Fruit fly (Drosophila melanogaster) whole organism, embryonic: Measurements from ENCODE around the gene Eig71Eg.

Experiments used
- Ada2b ChIP-seq: fragments of 200-800 bp; sonication (Bioruptor generic); IDR thresholded peaks from 2 replicates; pipeline ENCODE4 v1.3.6; 2022; ENCODE audit warnings: missing biosample characterization, missing genetic modification characterization
- Bdp1 ChIP-seq: fragments of 200-800 bp; sonication (Bioruptor generic); optimal IDR thresholded peaks from 3 replicates; lab custom pipeline; 2016; ENCODE audit warnings: missing biosample characterization, missing genetic modification characterization
- CG10431 ChIP-seq: fragments of 200-800 bp; sonication (Bioruptor generic); optimal IDR thresholded peaks from 3 replicates; lab custom pipeline; 2018; ENCODE audit warnings: missing biosample characterization, mild to moderate bottlenecking, missing genetic modification characterization
- CG10654 ChIP-seq: fragments of 200-800 bp; sonication (Bioruptor generic); optimal IDR thresholded peaks from 2 replicates; lab custom pipeline; 2016; ENCODE audit warnings: missing biosample characterization, missing genetic modification characterization
- CG12391 ChIP-seq: fragments of 200-800 bp; sonication (Bioruptor generic); optimal IDR thresholded peaks from 3 replicates; lab custom pipeline; 2018; ENCODE audit warnings: missing biosample characterization, mild to moderate bottlenecking, missing genetic modification characterization, moderate library complexity
- CG12659 ChIP-seq: fragments of 200-800 bp; sonication (Bioruptor generic); optimal IDR thresholded peaks from 3 replicates; lab custom pipeline; 2017; ENCODE audit warnings: mild to moderate bottlenecking, missing biosample characterization, missing genetic modification reagents, missing genetic modification characterization
- CG14014 ChIP-seq: fragments of 200-800 bp; sonication (Bioruptor generic); IDR thresholded peaks from 2 replicates; pipeline ENCODE4 v1.3.6; 2022; ENCODE audit warnings: missing biosample characterization, missing genetic modification characterization
- CG15479 ChIP-seq: fragments of 200-800 bp; sonication (Bioruptor generic); optimal IDR thresholded peaks from 3 replicates; lab custom pipeline; 2019; ENCODE audit warnings: missing biosample characterization, mild to moderate bottlenecking, missing genetic modification characterization, moderate library complexity
- CG1603 ChIP-seq: fragments of 200-800 bp; sonication (Bioruptor generic); optimal IDR thresholded peaks from 2 replicates; lab custom pipeline; 2019; ENCODE audit warnings: missing biosample characterization, mild to moderate bottlenecking, missing genetic modification characterization, moderate library complexity
- CG2120 ChIP-seq: fragments of 200-800 bp; sonication (Bioruptor generic); optimal IDR thresholded peaks from 3 replicates; lab custom pipeline; 2016; ENCODE audit warnings: missing biosample characterization, missing genetic modification characterization
- CG2199 ChIP-seq: fragments of 200-800 bp; sonication (Bioruptor generic); IDR thresholded peaks from 3 replicates; pipeline ENCODE4 v1.3.6; 2022; ENCODE audit warnings: missing biosample characterization, missing genetic modification characterization
- CG2678 ChIP-seq: fragments of 200-800 bp; sonication (Bioruptor generic); optimal IDR thresholded peaks from 3 replicates; lab custom pipeline; 2019; ENCODE audit warnings: missing biosample characterization, mild to moderate bottlenecking, missing genetic modification characterization, moderate library complexity
- CG32767 ChIP-seq: fragments of 200-800 bp; sonication (Bioruptor generic); IDR thresholded peaks from 2 replicates; pipeline ENCODE4 v1.3.6; 2022; ENCODE audit warnings: missing biosample characterization, missing genetic modification characterization
- CG34224 ChIP-seq: fragments of 200-800 bp; sonication (Bioruptor generic); IDR thresholded peaks from 3 replicates; pipeline ENCODE4 v1.3.6; 2022; ENCODE audit warnings: missing biosample characterization, missing genetic modification characterization; ENCODE audit not compliant: partially characterized antibody
- CG3726 ChIP-seq: fragments of 200-800 bp; sonication (Bioruptor generic); IDR thresholded peaks from 3 replicates; pipeline ENCODE4, ENCODE4 v1.3.6; 2022; ENCODE audit warnings: missing biosample characterization, missing genetic modification characterization
- CG4424 ChIP-seq: fragments of 200-800 bp; sonication (Bioruptor generic); optimal IDR thresholded peaks from 3 replicates; lab custom pipeline; 2016; ENCODE audit warnings: missing biosample characterization, missing genetic modification characterization
- CG6254 ChIP-seq: fragments of 200-800 bp; sonication (Bioruptor generic); optimal IDR thresholded peaks from 3 replicates; lab custom pipeline; 2017; ENCODE audit warnings: mild to moderate bottlenecking, missing biosample characterization, missing genetic modification reagents, missing genetic modification characterization
- Camta ChIP-seq: fragments of 200-800 bp; sonication (Bioruptor generic); optimal IDR thresholded peaks from 2 replicates; lab custom pipeline; 2016; ENCODE audit warnings: missing biosample characterization, missing genetic modification characterization
- CoRest ChIP-seq: fragments of 200-800 bp; sonication (Bioruptor generic); optimal IDR thresholded peaks from 3 replicates; lab custom pipeline; 2018; ENCODE audit warnings: missing biosample characterization, mild to moderate bottlenecking, missing genetic modification characterization, moderate library complexity
- Dref ChIP-seq: fragments of 200-800 bp; sonication (Bioruptor generic); IDR thresholded peaks from 2 replicates; pipeline ENCODE4 v1.3.6; 2022; ENCODE audit warnings: missing biosample characterization, missing genetic modification characterization
- E2f1 ChIP-seq: fragments of 200-800 bp; sonication (Bioruptor generic); IDR thresholded peaks from 2 replicates; pipeline ENCODE4 v1.3.6; 2022; ENCODE audit warnings: missing biosample characterization, missing genetic modification characterization
- Elba2 ChIP-seq: fragments of 200-800 bp; sonication (Bioruptor generic); optimal IDR thresholded peaks from 3 replicates; lab custom pipeline; 2016; ENCODE audit warnings: missing biosample characterization, missing genetic modification characterization
- HLH4C ChIP-seq: fragments of 200-800 bp; sonication (Bioruptor generic); IDR thresholded peaks from 3 replicates; pipeline ENCODE4 v1.3.6; 2022; ENCODE audit warnings: missing biosample characterization, missing genetic modification characterization; ENCODE audit not compliant: partially characterized antibody
- Hand ChIP-seq: fragments of 200-800 bp; sonication (Bioruptor generic); optimal IDR thresholded peaks from 2 replicates; lab custom pipeline; 2017; ENCODE audit warnings: mild to moderate bottlenecking, missing biosample characterization, missing genetic modification reagents, missing genetic modification characterization
- HmgD ChIP-seq: fragments of 200-800 bp; sonication (Bioruptor generic); optimal IDR thresholded peaks from 3 replicates; lab custom pipeline; 2016; ENCODE audit warnings: missing biosample characterization, missing genetic modification characterization
- Jarid2 ChIP-seq: fragments of 200-800 bp; sonication (Bioruptor generic); optimal IDR thresholded peaks from 3 replicates; lab custom pipeline; 2017; ENCODE audit warnings: mild to moderate bottlenecking, missing biosample characterization, missing genetic modification reagents, missing genetic modification characterization
- Med ChIP-seq: fragments of 200-800 bp; sonication (Bioruptor generic); peaks from one replicate; lab custom pipeline; 2016; ENCODE audit warnings: missing biosample characterization, missing genetic modification characterization, mild to moderate bottlenecking, inconsistent platforms, moderate library complexity
- Neu2 ChIP-seq: fragments of 200-800 bp; sonication (Bioruptor generic); optimal IDR thresholded peaks from 3 replicates; lab custom pipeline; 2016; ENCODE audit warnings: missing biosample characterization, missing genetic modification characterization, borderline replicate concordance
- Pdp1 ChIP-seq, 2 experiments: fragments of 200-800 bp; sonication (Bioruptor generic); optimal IDR thresholded peaks; 3 replicates each; lab custom pipeline; 2016; ENCODE audit warnings: missing biosample characterization in 2 of 2, missing genetic modification characterization in 2 of 2, mild to moderate bottlenecking in 1 of 2, moderate library complexity in 1 of 2
- Xrp1 ChIP-seq: fragments of 200-800 bp; sonication (Bioruptor generic); IDR thresholded peaks from 2 replicates; pipeline ENCODE4 v1.3.6; 2022; ENCODE audit warnings: missing biosample characterization, missing genetic modification characterization
- amos ChIP-seq: fragments of 200-800 bp; sonication (Bioruptor generic); IDR thresholded peaks from 2 replicates; pipeline ENCODE4 v1.3.6; 2022; ENCODE audit warnings: missing biosample characterization, missing genetic modification characterization; ENCODE audit not compliant: partially characterized antibody
- ara ChIP-seq: fragments of 200-800 bp; sonication (Bioruptor generic); IDR thresholded peaks from 2 replicates; pipeline ENCODE4 v1.3.6; 2022; ENCODE audit warnings: missing biosample characterization, missing genetic modification characterization
- ase ChIP-seq: fragments of 200-800 bp; sonication (Bioruptor generic); IDR thresholded peaks from 3 replicates; pipeline ENCODE4 v1.3.6; 2022; ENCODE audit warnings: missing biosample characterization, missing genetic modification characterization
- fd64A ChIP-seq: fragments of 200-800 bp; sonication (Bioruptor generic); optimal IDR thresholded peaks from 3 replicates; lab custom pipeline; 2018; ENCODE audit warnings: missing biosample characterization, mild to moderate bottlenecking, missing genetic modification characterization
- gt ChIP-seq: fragments of 200-800 bp; sonication (Bioruptor generic); IDR thresholded peaks from 2 replicates; pipeline ENCODE4 v1.3.6; 2022; ENCODE audit warnings: missing biosample characterization, missing genetic modification characterization
- ind ChIP-seq: fragments of 200-800 bp; sonication (Bioruptor generic); optimal IDR thresholded peaks from 3 replicates; lab custom pipeline; 2016; ENCODE audit warnings: missing biosample characterization, missing genetic modification characterization
- lmd ChIP-seq: fragments of 200-800 bp; sonication (Bioruptor generic); IDR thresholded peaks from 2 replicates; pipeline ENCODE4 v1.3.6; 2022; ENCODE audit warnings: missing biosample characterization, missing genetic modification characterization
- lola ChIP-seq, 3 experiments: fragments of >200 bp in 2 of 3; fragments of 200-800 bp in 1 of 3; sonication (Bioruptor generic) in 1 of 3; optimal IDR thresholded peaks; 2 replicates each; lab custom pipeline; 2017 to 2019; ENCODE audit warnings: missing biosample characterization in 3 of 3, missing genetic modification characterization in 3 of 3, mild to moderate bottlenecking in 1 of 3, moderate library complexity in 1 of 3
- pfk ChIP-seq: fragments of 200-800 bp; sonication (Bioruptor generic); optimal IDR thresholded peaks from 2 replicates; lab custom pipeline; 2018; ENCODE audit warnings: missing biosample characterization, mild to moderate bottlenecking, missing genetic modification characterization, moderate library complexity
- pzg ChIP-seq: fragments of 200-800 bp; sonication (Bioruptor generic); optimal IDR thresholded peaks from 3 replicates; lab custom pipeline; 2018; ENCODE audit warnings: missing biosample characterization, mild to moderate bottlenecking, missing genetic modification characterization, moderate library complexity
- sc ChIP-seq, 3 experiments: fragments of >200 bp in 2 of 3; fragments of 200-800 bp in 1 of 3; sonication (Bioruptor generic) in 1 of 3; optimal IDR thresholded peaks; 2 replicates in 2 of 3; 3 replicates in 1 of 3; lab custom pipeline; 2017; ENCODE audit warnings: mild to moderate bottlenecking in 1 of 3, missing biosample characterization in 1 of 3, missing genetic modification characterization in 1 of 3, missing genetic modification reagents in 1 of 3
- sd ChIP-seq: fragments of 200-800 bp; sonication (Bioruptor generic); optimal IDR thresholded peaks from 3 replicates; lab custom pipeline; 2018; ENCODE audit warnings: missing biosample characterization, mild to moderate bottlenecking, missing genetic modification characterization, moderate library complexity
- sens ChIP-seq: fragments of 200-800 bp; sonication (Bioruptor generic); peaks from one replicate; lab custom pipeline; 2016; ENCODE audit warnings: missing biosample characterization, missing genetic modification characterization
- sna ChIP-seq: fragments of 200-800 bp; sonication (Bioruptor generic); IDR thresholded peaks from 2 replicates; pipeline ENCODE4 v1.3.6; 2022; ENCODE audit warnings: missing biosample characterization, missing genetic modification characterization; ENCODE audit not compliant: partially characterized antibody
- sob ChIP-seq: fragments of 200-800 bp; sonication (Bioruptor generic); IDR thresholded peaks from 2 replicates; pipeline ENCODE4 v1.3.6; 2022; ENCODE audit warnings: missing biosample characterization, missing genetic modification characterization
- sug ChIP-seq: fragments of 200-800 bp; optimal IDR thresholded peaks from 2 replicates; lab custom pipeline; 2019; ENCODE audit warnings: missing biosample characterization, mild to moderate bottlenecking, missing genetic modification characterization, moderate library complexity
- vnd ChIP-seq: fragments of 200-800 bp; sonication (Bioruptor generic); IDR thresholded peaks from 3 replicates; pipeline ENCODE4 v1.3.6; 2022; ENCODE audit warnings: missing biosample characterization, missing genetic modification characterization; ENCODE audit not compliant: partially characterized antibody
- z ChIP-seq: fragments of 200-800 bp; sonication (Bioruptor generic); IDR thresholded peaks from 3 replicates; pipeline ENCODE4 v1.3.6; 2022; ENCODE audit warnings: missing biosample characterization, missing genetic modification characterization
- zf30C ChIP-seq: fragments of 200-800 bp; sonication (Bioruptor generic); optimal IDR thresholded peaks from 3 replicates; lab custom pipeline; 2018; ENCODE audit warnings: missing biosample characterization, mild to moderate bottlenecking, missing genetic modification characterization
- zfh2 ChIP-seq: fragments of 200-800 bp; sonication (Bioruptor generic); optimal IDR thresholded peaks from 2 replicates; lab custom pipeline; 2016; ENCODE audit warnings: missing biosample characterization, missing genetic modification characterization

Eig71Eg gene

dm6 chr3L:15636359-15636758 lies 21.1 kb upstream of the Eig71Eg start (continued):
- TF ChIP-seq CG15479 (GFP tag; lab: Kevin White, UChicago) = no peak
- TF ChIP-seq CG32767 = no peak
- TF ChIP-seq CG4424 = no peak
- TF ChIP-seq Elba2 = no peak
- no peak for TF ChIP-seq E2f1 (GFP tag; lab: Robert Waterston, UW)
- peak; percentile 50; the same call in 1 of the 2 replicates for TF ChIP-seq ara (GFP tag; lab: Robert Waterston, UW)
- TF ChIP-seq Hand (GFP tag; lab: Kevin White, UChicago) = no peak
- no peak for TF ChIP-seq Dref (GFP tag; lab: Robert Waterston, UW)
- no peak for TF ChIP-seq CG3726 (GFP tag; lab: Robert Waterston, UW)
- TF ChIP-seq pfk = no peak
- peak; percentile 5 for TF ChIP-seq CG2678 (tag; lab: Kevin White, UChicago)
- TF ChIP-seq HmgD (GFP tag; lab: Kevin White, UChicago) = no peak
- TF ChIP-seq sd (tag; lab: Kevin White, UChicago) = no peak
- peak; percentile 60 for TF ChIP-seq sens (GFP tag; lab: Kevin White, UChicago)
- no peak for TF ChIP-seq sna (GFP tag; lab: Robert Waterston, UW)
- TF ChIP-seq Xrp1 = 0 out of 2 replicates have a peak, but pooled peaks have one; percentile 21
- TF ChIP-seq sc (optimal IDR thresholded peaks at IDR 0.05; lab: Kevin White, UChicago) = no peak
- peak; percentile 28 for TF ChIP-seq sc (GFP tag; optimal IDR thresholded peaks at IDR 0.05; lab: Kevin White, UChicago)
- no peak for TF ChIP-seq Jarid2
- no peak for TF ChIP-seq pzg (GFP tag; lab: Kevin White, UChicago)
- TF ChIP-seq Neu2 (GFP tag; lab: Kevin White, UChicago) = no peak
- TF ChIP-seq amos (GFP tag; lab: Robert Waterston, UW) = no peak
- TF ChIP-seq CG10654 (GFP tag; lab: Kevin White, UChicago) = no peak
- TF ChIP-seq ase (GFP tag; lab: Robert Waterston, UW) = no peak
- TF ChIP-seq CG1603 (tag; lab: Kevin White, UChicago) = peak; percentile 20
- TF ChIP-seq Camta (GFP tag; lab: Kevin White, UChicago) = peak; percentile 9
- TF ChIP-seq CG2199 (GFP tag; lab: Robert Waterston, UW) = no peak
- TF ChIP-seq sob (GFP tag; lab: Robert Waterston, UW) = no peak
- TF ChIP-seq CoRest (tag; lab: Kevin White, UChicago) = no peak
- TF ChIP-seq CG10431 = no peak
- TF ChIP-seq Med (GFP tag; lab: Kevin White, UChicago) = peak; percentile 67
- TF ChIP-seq HLH4C (GFP tag; lab: Robert Waterston, UW) = no peak
- no peak for TF ChIP-seq gt (GFP tag; lab: Robert Waterston, UW)
- no peak for TF ChIP-seq Bdp1 (GFP tag; lab: Kevin White, UChicago)
- TF ChIP-seq lmd (GFP tag; lab: Robert Waterston, UW) = no peak
- no peak for TF ChIP-seq CG14014 (GFP tag; lab: Robert Waterston, UW)
- TF ChIP-seq zf30C = no peak
- TF ChIP-seq Pdp1 (GFP tag; optimal IDR thresholded peaks at IDR 0.05; lab: Kevin White, UChicago) = peak in 1 of 2 experiments; percentile 14
- peak; percentile 58; the same call in 2 of the 3 replicates for TF ChIP-seq vnd (GFP tag; lab: Robert Waterston, UW)
- TF ChIP-seq Ada2b (GFP tag; lab: Robert Waterston, UW) = no peak
- no peak for TF ChIP-seq CG12659 (GFP tag; lab: Kevin White, UChicago)
- TF ChIP-seq CG34224 (GFP tag; lab: Robert Waterston, UW) = no peak
- TF ChIP-seq ind (GFP tag; lab: Kevin White, UChicago) = no peak
- no peak for TF ChIP-seq lola (GFP tag; optimal IDR thresholded peaks at IDR 0.05; lab: Kevin White, UChicago)
- TF ChIP-seq CG6254 (GFP tag; lab: Kevin White, UChicago) = no peak
- no peak for TF ChIP-seq fd64A (GFP tag; lab: Kevin White, UChicago)
- TF ChIP-seq z = no peak
- peak; percentile 65 for TF ChIP-seq sug (tag; lab: Kevin White, UChicago)
- no peak for TF ChIP-seq zfh2 (GFP tag; lab: Kevin White, UChicago)
- TF ChIP-seq CG12391 (tag; lab: Kevin White, UChicago) = no peak
- no peak for TF ChIP-seq CG2120 (GFP tag; lab: Kevin White, UChicago)
